Worm (Caenorhabditis elegans) whole organism, mixed stage, embryonic: ENCODE results near the gene faxc-1.

ENCODE experiments used
- M03D4.4 ChIP-seq: sonication (generic microtip); optimal IDR thresholded peaks from 2 replicates; lab custom pipeline; 2017; ENCODE audit warnings: mild to moderate bottlenecking, missing genetic modification characterization, missing compliant biosample characterization
- bed-3 ChIP-seq: fragments of 200-800 bp; sonication (Bioruptor generic); optimal IDR thresholded peaks from 3 replicates; lab custom pipeline; 2018; ENCODE audit warnings: mild to moderate bottlenecking, missing genetic modification characterization, moderate library complexity, missing compliant biosample characterization
- blmp-1 ChIP-seq: fragments of 150-350 bp; optimal IDR thresholded peaks from 2 replicates; lab custom pipeline; 2014; ENCODE audit warnings: missing biosample characterization, missing genetic modification characterization
- ceh-39 ChIP-seq: fragments of 150-350 bp; optimal IDR thresholded peaks from 2 replicates; lab custom pipeline; 2014; ENCODE audit warnings: missing biosample characterization, missing genetic modification characterization
- ceh-43 ChIP-seq: fragments of 200-800 bp; sonication (Bioruptor generic); optimal IDR thresholded peaks from 2 replicates; lab custom pipeline; 2018; ENCODE audit warnings: mild to moderate bottlenecking, missing genetic modification characterization, moderate library complexity, missing compliant biosample characterization
- ces-1 ChIP-seq: fragments of 150-350 bp; optimal IDR thresholded peaks from 2 replicates; lab custom pipeline; 2014; ENCODE audit warnings: missing biosample characterization, missing genetic modification reagents, missing genetic modification characterization
- cnd-1 ChIP-seq: fragments of 200-800 bp; sonication (Bioruptor generic); optimal IDR thresholded peaks from 2 replicates; lab custom pipeline; 2018; ENCODE audit warnings: mild to moderate bottlenecking, missing genetic modification characterization, missing compliant biosample characterization
- drap-1 ChIP-seq: fragments of 200-800 bp; sonication (Bioruptor generic); optimal IDR thresholded peaks from 3 replicates; lab custom pipeline; 2018; ENCODE audit warnings: mild to moderate bottlenecking, missing genetic modification characterization, missing compliant biosample characterization
- elt-1 ChIP-seq: sonication (generic microtip); optimal IDR thresholded peaks from 2 replicates; lab custom pipeline; 2017; ENCODE audit warnings: missing genetic modification characterization, mild to moderate bottlenecking, missing compliant biosample characterization, antibody characterized with exemption, moderate library complexity, borderline replicate concordance; ENCODE audit not compliant: insufficient read depth
- flh-1 ChIP-seq: fragments of 200-800 bp; sonication (Bioruptor generic); optimal IDR thresholded peaks from 2 replicates; lab custom pipeline; 2018; ENCODE audit warnings: mild to moderate bottlenecking, missing genetic modification characterization, moderate library complexity, missing compliant biosample characterization
- ham-2 ChIP-seq: fragments of 200-800 bp; sonication (Bioruptor generic); optimal IDR thresholded peaks from 2 replicates; lab custom pipeline; 2018; ENCODE audit warnings: mild to moderate bottlenecking, missing genetic modification characterization, missing compliant biosample characterization
- hlh-1 ChIP-seq: fragments of 150-350 bp; optimal IDR thresholded peaks from 2 replicates; lab custom pipeline; 2014; ENCODE audit warnings: missing biosample characterization, missing genetic modification reagents, missing genetic modification characterization
- lin-13 ChIP-seq: fragments of 150-350 bp; optimal IDR thresholded peaks from 2 replicates; lab custom pipeline; 2014; ENCODE audit warnings: missing biosample characterization, missing genetic modification characterization
- lin-32 ChIP-seq: fragments of 200-800 bp; sonication (Bioruptor generic); optimal IDR thresholded peaks from 2 replicates; lab custom pipeline; 2018; ENCODE audit warnings: mild to moderate bottlenecking, missing genetic modification characterization, missing compliant biosample characterization
- lsy-2 ChIP-seq: fragments of 150-350 bp; optimal IDR thresholded peaks from 2 replicates; lab custom pipeline; 2014; ENCODE audit warnings: missing biosample characterization, missing genetic modification characterization
- mab-5 ChIP-seq: fragments of 150-350 bp; optimal IDR thresholded peaks from 2 replicates; lab custom pipeline; 2014; ENCODE audit warnings: missing biosample characterization, missing genetic modification characterization
- mep-1 ChIP-seq: fragments of 150-350 bp; optimal IDR thresholded peaks from 2 replicates; lab custom pipeline; 2017; ENCODE audit warnings: missing biosample characterization, missing genetic modification reagents, missing genetic modification characterization, inconsistent platforms
- mls-2 ChIP-seq: sonication (generic microtip); optimal IDR thresholded peaks from 2 replicates; lab custom pipeline; 2016; ENCODE audit warnings: mild to moderate bottlenecking, missing genetic modification characterization, moderate library complexity, missing compliant biosample characterization
- nhr-12 ChIP-seq: fragments of 150-350 bp; optimal IDR thresholded peaks from 2 replicates; lab custom pipeline; 2014; ENCODE audit warnings: missing biosample characterization, missing genetic modification characterization
- nhr-2 ChIP-seq: fragments of 150-350 bp; optimal IDR thresholded peaks from 2 replicates; lab custom pipeline; 2014; ENCODE audit warnings: missing biosample characterization, missing genetic modification characterization
- nhr-237 ChIP-seq: fragments of 150-350 bp; optimal IDR thresholded peaks from 2 replicates; lab custom pipeline; 2014; ENCODE audit warnings: missing biosample characterization, missing genetic modification characterization
- nhr-28 ChIP-seq: fragments of 150-350 bp; optimal IDR thresholded peaks from 2 replicates; lab custom pipeline; 2014; ENCODE audit warnings: missing biosample characterization, missing genetic modification characterization
- nhr-76 ChIP-seq: sonication (generic microtip); optimal IDR thresholded peaks from 2 replicates; lab custom pipeline; 2017; ENCODE audit warnings: missing biosample characterization, missing genetic modification characterization
- pha-4 ChIP-seq: fragments of 150-350 bp; optimal IDR thresholded peaks from 2 replicates; lab custom pipeline; 2018; ENCODE audit warnings: missing biosample characterization, missing genetic modification reagents, missing genetic modification characterization
- sem-2 ChIP-seq: fragments of 200-800 bp; sonication (Bioruptor generic); optimal IDR thresholded peaks from 2 replicates; lab custom pipeline; 2018; ENCODE audit warnings: mild to moderate bottlenecking, missing genetic modification characterization, missing compliant biosample characterization
- snpc-4 ChIP-seq: fragments of 150-350 bp; optimal IDR thresholded peaks from 2 replicates; lab custom pipeline; 2014; ENCODE audit warnings: missing biosample characterization, missing genetic modification characterization
- sptf-1 ChIP-seq: sonication (generic microtip); optimal IDR thresholded peaks from 2 replicates; lab custom pipeline; 2017; ENCODE audit warnings: mild to moderate bottlenecking, missing genetic modification characterization, moderate library complexity, missing compliant biosample characterization
- unc-120 ChIP-seq: sonication (generic microtip); optimal IDR thresholded peaks from 2 replicates; lab custom pipeline; 2017; ENCODE audit warnings: missing genetic modification characterization, missing compliant biosample characterization; ENCODE audit not compliant: poor library complexity, severe bottlenecking
- unc-39 ChIP-seq: fragments of 150-350 bp; optimal IDR thresholded peaks from 2 replicates; lab custom pipeline; 2014; ENCODE audit warnings: missing biosample characterization, missing genetic modification characterization
- zip-8 ChIP-seq: fragments of 150-350 bp; optimal IDR thresholded peaks from 2 replicates; lab custom pipeline; 2014; ENCODE audit warnings: missing biosample characterization, missing genetic modification characterization
- ztf-11 ChIP-seq: fragments of 150-350 bp; optimal IDR thresholded peaks from 2 replicates; lab custom pipeline; 2014; ENCODE audit warnings: missing biosample characterization, missing genetic modification characterization

Gene faxc-1

DNA sequence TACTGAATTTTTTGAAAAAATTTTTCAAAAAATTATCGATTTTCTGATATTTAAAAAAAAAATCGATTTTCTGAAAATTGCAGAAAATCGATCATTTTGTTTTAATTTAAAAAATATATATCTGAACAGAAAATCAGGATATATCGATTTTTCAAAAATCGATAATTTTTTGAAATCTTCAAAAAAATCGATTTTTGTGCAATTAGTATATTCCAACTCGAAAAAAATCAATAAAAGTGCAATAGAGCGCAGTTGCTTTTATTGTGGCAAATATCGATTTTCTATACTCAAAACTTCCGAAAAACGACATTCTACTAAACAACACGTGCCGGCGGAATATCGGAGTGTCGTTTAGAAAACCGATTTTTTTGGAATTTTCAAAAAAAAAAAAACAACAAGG, 36.7 kb downstream of the faxc-1 start:
- TF ChIP-seq lin-13 (tag; lab: Kevin White, UChicago) (no peak), nhr-28 (tag; lab: Kevin White, UChicago) (no peak), cnd-1 (tag; lab: Kevin White, UChicago) (no peak), ham-2 (no peak), ces-1 (no peak), nhr-237 (tag; lab: Kevin White, UChicago) (no peak), drap-1 (no peak), ztf-11 (tag; lab: Kevin White, UChicago) (no peak), M03D4.4 (no peak), snpc-4 (tag; lab: Kevin White, UChicago) (no peak), lsy-2 (no peak), unc-120 (tag; lab: Kevin White, UChicago) (no peak), nhr-2 (no peak)

DNA sequence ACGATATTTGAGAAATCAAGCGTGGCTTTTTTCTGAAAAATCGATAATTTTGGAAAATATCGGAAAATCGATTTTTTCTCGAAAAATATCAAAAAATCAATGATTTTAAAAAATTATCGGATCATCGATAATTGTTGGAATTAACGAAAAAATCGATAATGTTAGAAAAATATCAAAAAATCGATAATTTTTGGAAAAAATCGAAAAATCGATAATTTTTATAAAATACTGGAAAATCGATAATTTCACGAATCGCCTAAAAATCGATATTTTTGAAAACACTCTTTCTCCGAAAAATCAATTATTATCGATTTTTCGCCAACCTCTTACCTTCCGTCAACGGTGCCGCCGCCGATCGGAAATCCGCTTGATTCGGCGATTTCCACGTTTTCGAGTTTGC, 37.2 kb downstream of the faxc-1 start:
- TF ChIP-seq zip-8 (tag; lab: Kevin White, UChicago) (no peak), nhr-12 (tag; lab: Kevin White, UChicago) (no peak), cnd-1 (tag; lab: Kevin White, UChicago) (no peak), lin-13 (tag; lab: Kevin White, UChicago) (no peak), nhr-28 (tag; lab: Kevin White, UChicago) (no peak), unc-39 (tag; lab: Kevin White, UChicago) (no peak), mls-2 (tag; lab: Kevin White, UChicago) (no peak), drap-1 (no peak), flh-1 (no peak), blmp-1 (tag; lab: Kevin White, UChicago) (no peak), mab-5 (tag; lab: Kevin White, UChicago) (no peak), mep-1 (no peak), nhr-76 (tag; lab: Kevin White, UChicago) (no peak)

DNA sequence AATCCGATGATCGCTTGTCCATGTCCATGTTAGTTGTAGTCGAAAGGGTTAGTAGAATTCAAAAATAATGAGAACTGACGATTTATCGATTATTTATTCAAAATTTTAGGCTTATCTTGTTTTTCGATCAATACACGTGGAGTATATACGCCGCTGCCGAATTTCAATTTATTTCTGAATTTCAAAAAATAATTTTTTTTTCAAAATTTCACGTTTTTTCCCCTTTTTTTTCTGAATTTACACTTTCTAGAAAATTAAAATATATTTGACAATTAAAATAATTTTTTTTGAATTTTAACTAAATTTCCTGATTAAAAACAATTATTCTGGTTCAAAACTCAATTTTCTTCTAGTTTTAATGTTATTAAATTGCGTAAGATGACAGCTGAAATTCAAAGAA, 38.4 kb downstream of the faxc-1 start, which contains the start of gene C50E10.1:
Gene C50E10.1 (minus strand): TSS at position 101 of the 400 bp plus-strand sequence.
- TF ChIP-seq flh-1 (no peak), nhr-12 (tag; lab: Kevin White, UChicago) (no peak), lsy-2 (no peak), mep-1 (no peak), lin-13 (tag; lab: Kevin White, UChicago) (no peak), cnd-1 (tag; lab: Kevin White, UChicago) (no peak)

DNA sequence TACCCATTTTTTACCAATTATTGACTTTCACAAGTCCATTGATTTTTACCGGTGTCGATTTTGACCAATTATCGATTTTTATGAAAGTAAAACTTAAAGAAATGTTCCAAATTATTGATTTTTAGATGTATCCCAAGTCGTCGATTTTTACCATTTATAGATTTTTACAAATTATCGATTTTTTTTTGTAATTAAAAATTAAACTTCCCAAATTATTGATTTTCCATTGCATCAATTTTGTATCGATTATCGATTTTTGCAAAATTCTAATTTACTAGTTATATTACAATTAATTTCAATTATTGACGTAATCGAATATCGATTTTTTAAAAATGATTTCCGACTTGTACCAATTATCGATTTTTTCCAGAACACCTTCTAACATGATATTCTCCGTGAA, 39.1 kb downstream of the faxc-1 start, which contains the start of gene sre-50:
Gene sre-50 (plus strand): TSS at position 384 of the 400 bp plus-strand sequence.
- TF ChIP-seq mab-5 (tag; lab: Kevin White, UChicago) (no peak), sem-2 (GFP tag; lab: Kevin White, UChicago) (no peak), nhr-237 (tag; lab: Kevin White, UChicago) (no peak), hlh-1 (no peak), snpc-4 (tag; lab: Kevin White, UChicago) (no peak), elt-1 (tag; lab: Kevin White, UChicago) (no peak), bed-3 (GFP tag; lab: Kevin White, UChicago) (no peak), ceh-43 (GFP tag; lab: Kevin White, UChicago) (no peak), mep-1 (no peak), unc-120 (tag; lab: Kevin White, UChicago) (no peak), M03D4.4 (no peak), mls-2 (tag; lab: Kevin White, UChicago) (no peak), ceh-39 (tag; lab: Kevin White, UChicago) (no peak), nhr-12 (tag; lab: Kevin White, UChicago) (no peak)

DNA sequence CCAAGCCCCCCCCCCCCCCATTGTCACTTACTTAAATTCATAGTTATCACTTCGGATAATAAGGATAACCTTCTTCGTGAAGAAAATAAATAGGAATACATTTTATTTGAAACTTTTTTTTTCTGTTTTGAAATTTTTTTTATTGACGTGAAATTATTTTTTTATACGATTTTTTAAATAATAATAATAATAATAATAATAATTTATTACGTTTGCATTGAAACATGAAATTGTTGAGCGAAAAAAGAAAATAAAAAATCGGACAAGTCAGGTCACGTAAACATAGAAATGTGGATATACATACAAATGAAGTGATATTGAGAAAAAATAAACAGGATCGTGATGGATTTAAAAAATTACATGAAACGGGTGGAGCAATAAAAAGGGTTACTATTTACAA, 45.6 kb downstream of the faxc-1 start, which contains the start of gene C50E10.2:
Gene C50E10.2 (minus strand): TSS at position 101 of the 400 bp plus-strand sequence.
- TF ChIP-seq flh-1 (no peak), ceh-39 (tag; lab: Kevin White, UChicago) (no peak), lsy-2 (no peak), ham-2 (no peak), sptf-1 (tag; lab: Kevin White, UChicago) (no peak), mep-1 (no peak), M03D4.4 (no peak), lin-32 (GFP tag; lab: Kevin White, UChicago) (no peak), pha-4 (no peak)
